Worm (Caenorhabditis elegans) whole organism, young adult: ENCODE measurements around the gene sft-1.

Source experiments
- ceh-100 ChIP-seq: fragments of 200-800 bp; sonication (Bioruptor generic); IDR thresholded peaks from 2 replicates; pipeline ENCODE4 v1.3.6; 2022; ENCODE audit warnings: missing genetic modification reagents, missing genetic modification characterization, missing compliant biosample characterization
- madf-3 ChIP-seq: fragments of 200-800 bp; sonication (Bioruptor generic); IDR thresholded peaks from 2 replicates; pipeline ENCODE4 v1.3.6; 2022; ENCODE audit warnings: missing genetic modification reagents, missing genetic modification characterization, missing compliant biosample characterization
- snpc-1.3 ChIP-seq: sonication (generic microtip); optimal IDR thresholded peaks from 2 replicates; lab custom pipeline; 2017; ENCODE audit warnings: missing genetic modification characterization, mild to moderate bottlenecking, missing compliant biosample characterization, antibody characterized with exemption, moderate library complexity, missing genotype, missing genetic modification reagents; ENCODE audit not compliant: insufficient read depth

- TF ChIP-seq snpc-1.3 (tag; lab: Kevin White, UChicago) (no peak), madf-3 (GFP tag; lab: Robert Waterston, UW) (no peak), ceh-100 (no peak)
These were observed 30.6 kb upstream of the sft-1 start for ce11 chrIII:3055878-3056277.
